Fruit fly (Drosophila melanogaster): ENCODE data around the gene CG16986.

Gene CG16986

dm6 chr3L:2634929-2635799, 35.0 kb downstream of the CG16986 start (continued):
- TF ChIP-seq B-H2 (GFP tag; optimal IDR thresholded peaks at IDR 0.05), result peak; percentile 91
- peak; percentile 62; the same call in 1 of the 2 replicates for TF ChIP-seq al (GFP tag; IDR thresholded peaks at IDR 0.05)
- TF ChIP-seq bcd (GFP tag; optimal IDR thresholded peaks at IDR 0.05), result peak; percentile 87
- peak; percentile 44 for TF ChIP-seq Hr3 (GFP tag; optimal IDR thresholded peaks at IDR 0.05)
- peak; percentile 67 for TF ChIP-seq CG17361 (GFP tag; IDR thresholded peaks at IDR 0.05)
- peak; percentile 61 for TF ChIP-seq CG6689 (GFP tag; IDR thresholded peaks at IDR 0.05)
- TF ChIP-seq CG8765 (GFP tag; IDR thresholded peaks at IDR 0.05), result peak; percentile 36; the same call in 1 of the 2 replicates
- TF ChIP-seq CG30431 (GFP tag; optimal IDR thresholded peaks at IDR 0.05), result peak; percentile 45
- TF ChIP-seq trem (tag; optimal IDR thresholded peaks at IDR 0.05), result peak; percentile 77
- no peak for TF ChIP-seq hth (optimal IDR thresholded peaks at IDR 0.05)
- TF ChIP-seq CG15514 (GFP tag; optimal IDR thresholded peaks at IDR 0.05), result peak; percentile 90
- TF ChIP-seq h (optimal IDR thresholded peaks at IDR 0.05), result no peak
- TF ChIP-seq CG10321 (GFP tag; IDR thresholded peaks at IDR 0.05), result peak; percentile 72
- TF ChIP-seq tna (GFP tag; IDR thresholded peaks at IDR 0.05; ENCODE audit: partially characterized antibody), result peak; percentile 63
- TF ChIP-seq bab2 (GFP tag; optimal IDR thresholded peaks at IDR 0.05), result peak; percentile 24
- TF ChIP-seq Dad (GFP tag; optimal IDR thresholded peaks at IDR 0.05), result peak; percentile 92
- TF ChIP-seq NC2β (GFP tag; optimal IDR thresholded peaks at IDR 0.05), result peak; percentile 88
- peak; percentile 78 for TF ChIP-seq Camta (GFP tag; optimal IDR thresholded peaks at IDR 0.05)
- no peak for TF ChIP-seq CG10565 (GFP tag; optimal IDR thresholded peaks at IDR 0.05)
- TF ChIP-seq gce (GFP tag; IDR thresholded peaks at IDR 0.05), result peak; percentile 82; the same call in 2 of the 3 replicates
- TF ChIP-seq CG2678 (tag; optimal IDR thresholded peaks at IDR 0.05), result peak; percentile 68
- TF ChIP-seq bbx (GFP tag; IDR thresholded peaks at IDR 0.05; ENCODE audit: partially characterized antibody), result peak; percentile 76
- peak; percentile 24 for TF ChIP-seq CG8359 (GFP tag; optimal IDR thresholded peaks at IDR 0.05; ENCODE audit: borderline replicate concordance)
- peak; percentile 56 for TF ChIP-seq CG18262 (tag; optimal IDR thresholded peaks at IDR 0.05)
- peak; percentile 78 for TF ChIP-seq BEAF-32 (GFP tag; optimal IDR thresholded peaks at IDR 0.05)
- peak; percentile 74 for TF ChIP-seq CG10366 (GFP tag; IDR thresholded peaks at IDR 0.05)
- peak; percentile 83 for TF ChIP-seq Myb (GFP tag; optimal IDR thresholded peaks at IDR 0.05)
- TF ChIP-seq Optix (GFP tag; IDR thresholded peaks at IDR 0.05), result peak; percentile 67; the same call in 2 of the 3 replicates
- TF ChIP-seq E2f2 (GFP tag; IDR thresholded peaks at IDR 0.05), result peak; percentile 82
- peak; percentile 67 for TF ChIP-seq nmo (GFP tag; optimal IDR thresholded peaks at IDR 0.05)
- peak in 1 of 2 experiments; percentile 74 for TF ChIP-seq bsh (GFP tag; optimal IDR thresholded peaks at IDR 0.05)
- TF ChIP-seq her (GFP tag; optimal IDR thresholded peaks at IDR 0.05), result peak; percentile 78
- TF ChIP-seq abd-A (tag; optimal IDR thresholded peaks at IDR 0.05), result no peak
- peak; percentile 96 for TF ChIP-seq mirr (GFP tag; optimal IDR thresholded peaks at IDR 0.05)
- TF ChIP-seq CG31224 (GFP tag; IDR thresholded peaks at IDR 0.05), result peak; percentile 75
- peak; percentile 66 for TF ChIP-seq mam (GFP tag; optimal IDR thresholded peaks at IDR 0.05)
- TF ChIP-seq pum (GFP tag; optimal IDR thresholded peaks at IDR 0.05), result peak; percentile 47
- TF ChIP-seq lilli (GFP tag; optimal IDR thresholded peaks at IDR 0.05), result peak; percentile 80
- peak; percentile 85 for TF ChIP-seq CG6854 (GFP tag; optimal IDR thresholded peaks at IDR 0.05)
- TF ChIP-seq Asciz (GFP tag; optimal IDR thresholded peaks at IDR 0.05), result peak; percentile 74
- TF ChIP-seq Gsc (GFP tag; IDR thresholded peaks at IDR 0.05), result no peak
- peak; percentile 85 for TF ChIP-seq CG32532 (GFP tag; IDR thresholded peaks at IDR 0.05)
- TF ChIP-seq CG1792 (GFP tag; optimal IDR thresholded peaks at IDR 0.05), result peak; percentile 53
- TF ChIP-seq grau (tag; optimal IDR thresholded peaks at IDR 0.05), result peak; percentile 70
- TF ChIP-seq Atf-2 (GFP tag; optimal IDR thresholded peaks at IDR 0.05), result peak; percentile 54
- peak; percentile 41 for TF ChIP-seq CG5245 (GFP tag; optimal IDR thresholded peaks at IDR 0.05)
- peak; percentile 73 for TF ChIP-seq fd3F (GFP tag; optimal IDR thresholded peaks at IDR 0.05)
- peak; percentile 32 for TF ChIP-seq Neu2 (GFP tag; optimal IDR thresholded peaks at IDR 0.05; ENCODE audit: borderline replicate concordance)
- peak; percentile 69 for TF ChIP-seq org-1 (GFP tag; optimal IDR thresholded peaks at IDR 0.05)

Data from whole organism, embryonic.